Worm (Caenorhabditis elegans) whole organism, young adult: ENCODE data around the gene sid-2.

Experiments
- F37B4.10 ChIP-seq: fragments of 200-800 bp; sonication (Bioruptor generic); IDR thresholded peaks from 2 replicates; pipeline ENCODE4 v1.3.6; 2022; ENCODE audit warnings: missing genetic modification characterization, missing compliant biosample characterization
- F55B11.4 ChIP-seq: sonication (generic microtip); optimal IDR thresholded peaks from 2 replicates; lab custom pipeline; 2016; ENCODE audit warnings: missing compliant biosample characterization, missing genetic modification characterization, borderline replicate concordance; ENCODE audit not compliant: insufficient read depth
- T26A5.8 ChIP-seq: sonication (generic microtip); optimal IDR thresholded peaks from 2 replicates; lab custom pipeline; 2016; ENCODE audit warnings: missing genetic modification characterization, missing compliant biosample characterization
- Y53G8AR.9 ChIP-seq: fragments of 200-800 bp; sonication (Bioruptor generic); conservative IDR thresholded peaks from 2 replicates; pipeline ENCODE4 v1.3.6; 2022; ENCODE audit warnings: missing genetic modification reagents, missing genetic modification characterization, missing compliant biosample characterization
- gei-17 ChIP-seq: fragments of 200-800 bp; sonication (Bioruptor generic); optimal IDR thresholded peaks from 2 replicates; lab custom pipeline; 2018; ENCODE audit warnings: mild to moderate bottlenecking, missing genetic modification characterization, missing compliant biosample characterization
- him-1 ChIP-seq: sonication (generic microtip); optimal IDR thresholded peaks from 2 replicates; lab custom pipeline; 2016; ENCODE audit warnings: missing genotype, missing genetic modification reagents, missing genetic modification characterization, missing compliant biosample characterization
- hmg-1.2 ChIP-seq: fragments of 200-800 bp; sonication (Bioruptor generic); IDR thresholded peaks from 2 replicates; pipeline ENCODE4 v1.3.6; 2022; ENCODE audit warnings: missing genetic modification reagents, missing genetic modification characterization, missing compliant biosample characterization
- lag-1 ChIP-seq: fragments of 200-800 bp; sonication (Bioruptor generic); IDR thresholded peaks from 2 replicates; pipeline ENCODE4 v1.3.6; 2022; ENCODE audit warnings: missing genetic modification reagents, missing genetic modification characterization, missing compliant biosample characterization
- let-607 ChIP-seq, 2 experiments: fragments of 200-800 bp in 1 of 2; sonication (Bioruptor generic) in 1 of 2; sonication (generic microtip) in 1 of 2; optimal IDR thresholded peaks; 2 replicates each; lab custom pipeline; 2016 to 2018; ENCODE audit warnings: mild to moderate bottlenecking in 2 of 2, missing compliant biosample characterization in 2 of 2, missing genetic modification characterization in 2 of 2, moderate library complexity in 2 of 2, missing genotype in 1 of 2
- lin-40 ChIP-seq: sonication (generic microtip); optimal IDR thresholded peaks from 2 replicates; lab custom pipeline; 2016; ENCODE audit warnings: missing genetic modification characterization, mild to moderate bottlenecking, missing compliant biosample characterization, missing genotype, missing genetic modification reagents
- nfya-1 ChIP-seq: sonication (generic microtip); optimal IDR thresholded peaks from 2 replicates; lab custom pipeline; 2017; ENCODE audit warnings: antibody characterized with exemption, missing compliant biosample characterization, missing genetic modification characterization, borderline replicate concordance; ENCODE audit not compliant: insufficient read depth
- sea-2 ChIP-seq: fragments of 200-800 bp; sonication (Bioruptor generic); IDR thresholded peaks from 2 replicates; pipeline ENCODE4 v1.3.6; 2022; ENCODE audit warnings: missing genetic modification characterization, missing compliant biosample characterization

DNA sequence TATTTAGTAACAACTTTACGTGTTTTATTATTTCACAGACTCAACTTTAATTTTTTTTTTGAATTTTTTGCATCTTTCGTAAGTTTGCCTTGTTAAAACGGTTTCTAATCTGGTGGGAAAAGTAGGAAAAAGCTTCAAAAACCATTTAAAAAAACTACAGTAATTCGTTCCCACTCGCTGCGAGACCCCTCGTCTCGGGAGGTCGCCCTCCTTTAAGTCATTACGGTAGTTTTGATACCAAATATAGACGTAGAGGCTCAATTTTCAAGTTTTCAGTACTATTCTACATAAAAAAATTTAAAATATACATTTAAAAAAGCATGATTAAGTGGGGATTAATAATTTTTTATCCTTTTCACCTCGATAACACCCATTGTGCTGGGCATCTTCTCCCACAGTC, 38.4 kb upstream of the sid-2 start:
- TF ChIP-seq lin-40 (tag; lab: Kevin White, UChicago): no peak
- TF ChIP-seq hmg-1.2: no peak
- no peak for TF ChIP-seq T26A5.8 (tag; lab: Kevin White, UChicago)
- TF ChIP-seq him-1 (tag; lab: Kevin White, UChicago): no peak
- no peak for TF ChIP-seq F37B4.10
- TF ChIP-seq let-607 (tag; optimal IDR thresholded peaks at IDR 0.05; lab: Kevin White, UChicago): no peak
- TF ChIP-seq nfya-1 (tag; lab: Kevin White, UChicago): no peak
- TF ChIP-seq lag-1: no peak
- TF ChIP-seq F55B11.4: no peak
- no peak for TF ChIP-seq Y53G8AR.9 (GFP tag; lab: Robert Waterston, UW)
- TF ChIP-seq sea-2: no peak
- no peak for TF ChIP-seq gei-17 (GFP tag; lab: Kevin White, UChicago)
